Fruit fly (Drosophila melanogaster): ENCODE results near the gene MED30.

MED30 gene

dm6 chr3L:621097-621967 is 32.6 kb downstream of the MED30 start (continued):
- TF ChIP-seq CG34224 (GFP tag; IDR thresholded peaks at IDR 0.05; ENCODE audit: partially characterized antibody) (no peak), Rx (GFP tag; IDR thresholded peaks at IDR 0.05) (peak; percentile 42; the same call in 1 of the 2 replicates), CG4730 (GFP tag; IDR thresholded peaks at IDR 0.05) (peak; percentile 40; the same call in 1 of the 2 replicates), Taf1 (GFP tag; IDR thresholded peaks at IDR 0.05) (no peak), Drgx (GFP tag; IDR thresholded peaks at IDR 0.05) (peak; percentile 66), Dip2 (GFP tag; IDR thresholded peaks at IDR 0.05) (no peak), CG8290 (GFP tag; optimal IDR thresholded peaks at IDR 0.05) (peak; percentile 82), CG8290 (tag; optimal IDR thresholded peaks at IDR 0.05) (peak; percentile 37 to 80), unc-4 (GFP tag; IDR thresholded peaks at IDR 0.05; ENCODE audit: partially characterized antibody) (no peak), tap (tag; optimal IDR thresholded peaks at IDR 0.05) (peak; percentile 65), CG16815 (GFP tag; optimal IDR thresholded peaks at IDR 0.05) (peak; percentile 89), CG10274 (GFP tag; optimal IDR thresholded peaks at IDR 0.05) (peak; percentile 8), Usf (GFP tag; optimal IDR thresholded peaks at IDR 0.05) (peak; percentile 77), dmrt11E (tag; optimal IDR thresholded peaks at IDR 0.05) (peak; percentile 97), pb (GFP tag; optimal IDR thresholded peaks at IDR 0.05) (no peak), CG6272 (GFP tag; IDR thresholded peaks at IDR 0.05) (no peak), HmgZ (tag; optimal IDR thresholded peaks at IDR 0.05) (peak; percentile 10), CG3995 (GFP tag; optimal IDR thresholded peaks at IDR 0.05) (no peak), gro (GFP tag; optimal IDR thresholded peaks at IDR 0.05) (no peak), aop (GFP tag; IDR thresholded peaks at IDR 0.05) (peak; percentile 25; the same call in 1 of the 2 replicates), Tbp (GFP tag; optimal IDR thresholded peaks at IDR 0.05) (no peak), CG31441 (GFP tag; IDR thresholded peaks at IDR 0.05) (peak; percentile 90), maf-S (GFP tag; optimal IDR thresholded peaks at IDR 0.05) (peak; percentile 26), D19A (tag; optimal IDR thresholded peaks at IDR 0.05) (peak; percentile 86), bcd (GFP tag; optimal IDR thresholded peaks at IDR 0.05) (peak; percentile 69), pzg (GFP tag; optimal IDR thresholded peaks at IDR 0.05) (no peak), CG13624 (GFP tag; optimal IDR thresholded peaks at IDR 0.05) (peak; percentile 51), CG11456 (GFP tag; IDR thresholded peaks at IDR 0.05) (0 out of 3 replicates have a peak, but pooled peaks have one; percentile 47), rib (GFP tag; IDR thresholded peaks at IDR 0.05) (no peak), CG4282 (GFP tag; optimal IDR thresholded peaks at IDR 0.05) (peak; percentile 1), crp (GFP tag; optimal IDR thresholded peaks at IDR 0.05) (peak in 1 of 2 experiments; percentile 30), CG14710 (tag; optimal IDR thresholded peaks at IDR 0.05) (peak; percentile 94), Vsx1 (GFP tag; optimal IDR thresholded peaks at IDR 0.05) (peak; percentile 55), H2.0 (GFP tag; IDR thresholded peaks at IDR 0.05) (peak; percentile 57), CG2678 (tag; optimal IDR thresholded peaks at IDR 0.05) (peak; percentile 70), Blimp-1 (GFP tag; optimal IDR thresholded peaks at IDR 0.05) (peak; percentile 82), CG9876 (GFP tag; optimal IDR thresholded peaks at IDR 0.05) (peak; percentile 12), twi (tag; optimal IDR thresholded peaks at IDR 0.05) (peak; percentile 91), ac (GFP tag; optimal IDR thresholded peaks at IDR 0.05) (peak; percentile 97), Spps (tag; optimal IDR thresholded peaks at IDR 0.05) (peak; percentile 84), chinmo (GFP tag; IDR thresholded peaks at IDR 0.05; ENCODE audit: partially characterized antibody) (no peak), hbn (GFP tag; IDR thresholded peaks at IDR 0.05; ENCODE audit: partially characterized antibody) (no peak), psq (GFP tag; optimal IDR thresholded peaks at IDR 0.05) (peak; percentile 34), nom (GFP tag; optimal IDR thresholded peaks at IDR 0.05) (peak; percentile 94), CG43689 (GFP tag; IDR thresholded peaks at IDR 0.05) (no peak), CG14441 (GFP tag; IDR thresholded peaks at IDR 0.05) (no peak), ken (GFP tag; IDR thresholded peaks at IDR 0.05) (peak; percentile 69; the same call in 2 of the 3 replicates), CG8924 (tag; optimal IDR thresholded peaks at IDR 0.05) (peak; percentile 92), zfh2 (GFP tag; optimal IDR thresholded peaks at IDR 0.05) (no peak)

All from whole organism, embryonic.